Fruit fly (Drosophila melanogaster): ENCODE results near the gene Samuel.

DNA sequence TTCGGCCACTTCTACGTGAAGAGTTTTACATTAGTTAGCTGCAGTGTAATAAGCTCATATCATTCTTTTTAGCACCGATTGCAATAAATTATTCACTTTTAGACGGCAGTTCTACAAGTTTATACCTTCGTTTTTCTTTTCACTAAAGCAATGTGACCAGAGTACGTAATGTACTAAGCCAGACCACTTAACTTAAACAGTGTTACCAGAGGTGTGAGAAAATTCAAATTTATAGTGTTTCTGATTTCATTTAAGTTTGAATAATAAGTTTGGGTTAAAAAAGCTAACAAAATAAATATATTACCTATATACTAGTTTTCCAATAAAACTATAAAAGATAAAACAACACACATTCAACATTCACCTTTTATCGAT, 98.8 kb downstream of the Samuel start:
- TF ChIP-seq CG10654 (GFP tag; optimal IDR thresholded peaks at IDR 0.05) (no peak), Rx (GFP tag; IDR thresholded peaks at IDR 0.05) (no peak), slbo (GFP tag; IDR thresholded peaks at IDR 0.05) (no peak), Lhr (GFP tag; optimal IDR thresholded peaks at IDR 0.05) (no peak), CTCF (GFP tag; optimal IDR thresholded peaks at IDR 0.05) (no peak), CkIIα-i1 (GFP tag; IDR thresholded peaks at IDR 0.05) (no peak), CG11398 (GFP tag; optimal IDR thresholded peaks at IDR 0.05) (no peak)

All from whole organism, embryonic.